Fruit fly (Drosophila melanogaster): Measurements from ENCODE around the gene capt.
A peak's percentile ranks its signal among the peaks of the same experiment; 100 is the strongest.

Gene capt

dm6 chr2L:1116661-1117322 lies 41.3 kb downstream of the capt start (continued):
- peak; percentile 9; the same call in 1 of the 2 replicates for TF ChIP-seq CG32532 (GFP tag; IDR thresholded peaks at IDR 0.05)
- TF ChIP-seq Med (GFP tag), result peak; percentile 65
- TF ChIP-seq vvl (GFP tag; IDR thresholded peaks at IDR 0.05), result peak; percentile 45; the same call in 1 of the 2 replicates
- peak; percentile 43 for TF ChIP-seq exex (tag; optimal IDR thresholded peaks at IDR 0.05)

DNA sequence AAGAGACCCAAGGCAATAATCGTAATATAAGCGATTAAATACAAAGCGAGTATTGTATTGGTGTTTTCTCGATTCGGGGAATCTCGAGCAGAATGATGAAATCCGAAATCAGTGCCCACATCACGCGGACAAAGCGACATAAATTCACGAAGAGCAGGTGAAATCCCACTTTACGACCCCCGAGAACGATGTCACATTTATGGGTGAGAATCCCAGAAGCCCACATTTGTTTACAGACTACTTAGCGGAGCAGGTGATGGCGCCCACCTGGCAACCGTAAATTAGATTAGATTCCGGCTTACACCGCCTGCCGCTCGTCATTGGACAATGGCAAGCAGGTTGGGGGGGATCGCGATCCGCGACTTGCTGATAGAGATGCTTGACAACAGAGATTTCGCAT lies 43.8 kb downstream of the capt start:
- TF ChIP-seq Mes4 (GFP tag; optimal IDR thresholded peaks at IDR 0.05) (no peak), CG34376 (GFP tag; optimal IDR thresholded peaks at IDR 0.05) (peak; percentile 13), CG12769 (tag; optimal IDR thresholded peaks at IDR 0.05) (no peak), dmrt11E (tag; optimal IDR thresholded peaks at IDR 0.05) (no peak), Max (GFP tag; optimal IDR thresholded peaks at IDR 0.05) (no peak), ftz-f1 (GFP tag; optimal IDR thresholded peaks at IDR 0.05) (no peak), lab (GFP tag; optimal IDR thresholded peaks at IDR 0.05) (peak; percentile 32), NC2β (GFP tag; optimal IDR thresholded peaks at IDR 0.05) (no peak), Jarid2 (GFP tag; optimal IDR thresholded peaks at IDR 0.05) (no peak), slou (GFP tag; optimal IDR thresholded peaks at IDR 0.05) (no peak), schlank (tag; optimal IDR thresholded peaks at IDR 0.05) (no peak), HHEX (GFP tag; optimal IDR thresholded peaks at IDR 0.05) (no peak), mirr (GFP tag; optimal IDR thresholded peaks at IDR 0.05) (no peak), Dbx (GFP tag; IDR thresholded peaks at IDR 0.05) (peak; percentile 51; the same call in 2 of the 3 replicates), rib (GFP tag; IDR thresholded peaks at IDR 0.05) (0 out of 2 replicates have a peak, but pooled peaks have one; percentile 11), sug (tag; optimal IDR thresholded peaks at IDR 0.05) (peak; percentile 58), sd (tag; optimal IDR thresholded peaks at IDR 0.05) (peak; percentile 26), ranshi (GFP tag; IDR thresholded peaks at IDR 0.05) (no peak), en (GFP tag; optimal IDR thresholded peaks at IDR 0.05) (no peak), scrt (GFP tag; optimal IDR thresholded peaks at IDR 0.05) (no peak), Nf-YA (GFP tag; IDR thresholded peaks at IDR 0.05) (no peak), CG32532 (GFP tag; IDR thresholded peaks at IDR 0.05) (peak; percentile 49), emc (GFP tag; optimal IDR thresholded peaks at IDR 0.05) (no peak), exex (tag; optimal IDR thresholded peaks at IDR 0.05) (peak; percentile 36), CG2875 (GFP tag; optimal IDR thresholded peaks at IDR 0.05) (no peak), Scr (GFP tag; IDR thresholded peaks at IDR 0.05; ENCODE audit: partially characterized antibody) (no peak), cwo (GFP tag; optimal IDR thresholded peaks at IDR 0.05) (peak; percentile 40), CG9932 (GFP tag; IDR thresholded peaks at IDR 0.05) (no peak), Dad (GFP tag; optimal IDR thresholded peaks at IDR 0.05) (no peak), Med (GFP tag) (peak; percentile 72), CG13894 (tag; optimal IDR thresholded peaks at IDR 0.05) (peak; percentile 50)

- TF ChIP-seq CG5180 (GFP tag; optimal IDR thresholded peaks at IDR 0.05), result no peak
- no peak for TF ChIP-seq CG11723 (GFP tag; optimal IDR thresholded peaks at IDR 0.05)
- TF ChIP-seq yki (optimal IDR thresholded peaks at IDR 0.05), result no peak
- TF ChIP-seq CG4404 (GFP tag; IDR thresholded peaks at IDR 0.05), result no peak
- TF ChIP-seq Rfx (GFP tag; IDR thresholded peaks at IDR 0.05), result no peak
- no peak for TF ChIP-seq nerfin-1 (tag; optimal IDR thresholded peaks at IDR 0.05)
These were observed 45.4 kb downstream of the capt start, which contains the start of gene CG14340 for dm6 chr2L:1112641-1113040. Gene CG14340 (plus strand): TSS chr2L:1112941.
